Fruit fly (Drosophila melanogaster) whole organism, embryonic: Measurements from ENCODE around the gene Dcps.
A peak's percentile ranks its signal among the peaks of the same experiment; 100 is the strongest.

Experiments used
- Abd-B ChIP-seq: fragments of 200-800 bp; sonication (Bioruptor generic); optimal IDR thresholded peaks from 2 replicates; lab custom pipeline; 2018; ENCODE audit warnings: missing biosample characterization, mild to moderate bottlenecking, missing genetic modification characterization, moderate library complexity
- Ada2b ChIP-seq: fragments of 200-800 bp; sonication (Bioruptor generic); IDR thresholded peaks from 2 replicates; pipeline ENCODE4 v1.3.6; 2022; ENCODE audit warnings: missing biosample characterization, missing genetic modification characterization
- Atf3 ChIP-seq: fragments of 200-800 bp; sonication (Bioruptor generic); optimal IDR thresholded peaks from 3 replicates; lab custom pipeline; 2016; ENCODE audit warnings: missing biosample characterization, missing genetic modification characterization
- CG11456 ChIP-seq: fragments of 200-800 bp; sonication (Bioruptor generic); IDR thresholded peaks from 3 replicates; pipeline ENCODE4 v1.3.6; 2022; ENCODE audit warnings: missing biosample characterization, missing genetic modification characterization
- CG12104 ChIP-seq: fragments of 200-800 bp; sonication (Bioruptor generic); optimal IDR thresholded peaks from 3 replicates; lab custom pipeline; 2016; ENCODE audit warnings: missing biosample characterization, missing genetic modification characterization
- CG12155 ChIP-seq: fragments of 200-800 bp; sonication (Bioruptor generic); optimal IDR thresholded peaks from 3 replicates; lab custom pipeline; 2016; ENCODE audit warnings: missing biosample characterization, missing genetic modification characterization
- CG12219 ChIP-seq: fragments of 200-800 bp; sonication (Bioruptor generic); optimal IDR thresholded peaks from 3 replicates; lab custom pipeline; 2018; ENCODE audit warnings: missing biosample characterization, mild to moderate bottlenecking, missing genetic modification characterization
- CG13424 ChIP-seq: fragments of 200-800 bp; sonication (Bioruptor generic); optimal IDR thresholded peaks from 2 replicates; lab custom pipeline; 2019; ENCODE audit warnings: missing biosample characterization, mild to moderate bottlenecking, missing genetic modification characterization, moderate library complexity
- CG15011 ChIP-seq: fragments of 200-800 bp; sonication (Bioruptor generic); optimal IDR thresholded peaks from 3 replicates; lab custom pipeline; 2018; ENCODE audit warnings: missing biosample characterization, mild to moderate bottlenecking, missing genetic modification characterization
- CG17359 ChIP-seq: fragments of 200-800 bp; sonication (Bioruptor generic); optimal IDR thresholded peaks from 3 replicates; lab custom pipeline; 2018; ENCODE audit warnings: missing biosample characterization, mild to moderate bottlenecking, missing genetic modification characterization, moderate library complexity
- CG17802 ChIP-seq: fragments of 200-800 bp; sonication (Bioruptor generic); optimal IDR thresholded peaks from 2 replicates; lab custom pipeline; 2018; ENCODE audit warnings: missing biosample characterization, mild to moderate bottlenecking, missing genetic modification characterization, moderate library complexity
- CG18619 ChIP-seq: fragments of 200-800 bp; sonication (Bioruptor generic); optimal IDR thresholded peaks from 3 replicates; lab custom pipeline; 2017; ENCODE audit warnings: missing biosample characterization, mild to moderate bottlenecking, missing genetic modification characterization
- CG2678 ChIP-seq: fragments of 200-800 bp; sonication (Bioruptor generic); optimal IDR thresholded peaks from 3 replicates; lab custom pipeline; 2019; ENCODE audit warnings: missing biosample characterization, mild to moderate bottlenecking, missing genetic modification characterization, moderate library complexity
- CG30020 ChIP-seq: fragments of 200-800 bp; optimal IDR thresholded peaks from 2 replicates; lab custom pipeline; 2019; ENCODE audit warnings: missing biosample characterization, mild to moderate bottlenecking, missing genetic modification characterization, moderate library complexity
- CG32772 ChIP-seq: fragments of 200-800 bp; sonication (Bioruptor generic); IDR thresholded peaks from 2 replicates; pipeline ENCODE4 v1.3.6; 2022; ENCODE audit warnings: missing biosample characterization, missing genetic modification characterization
- CG3838 ChIP-seq: fragments of 200-800 bp; sonication (Bioruptor generic); optimal IDR thresholded peaks from 3 replicates; lab custom pipeline; 2016; ENCODE audit warnings: missing biosample characterization, missing genetic modification characterization
- CG42726 ChIP-seq: fragments of 200-800 bp; sonication (Bioruptor generic); IDR thresholded peaks from 2 replicates; pipeline ENCODE4 v1.3.6; 2022; ENCODE audit warnings: missing biosample characterization, missing genetic modification characterization; ENCODE audit not compliant: partially characterized antibody
- CG5180 ChIP-seq: fragments of 200-800 bp; sonication (Bioruptor generic); optimal IDR thresholded peaks from 3 replicates; lab custom pipeline; 2017; ENCODE audit warnings: missing biosample characterization, missing genetic modification characterization, mild to moderate bottlenecking, moderate library complexity, missing genetic modification reagents
- CG6175 ChIP-seq: fragments of 200-800 bp; sonication (Bioruptor generic); IDR thresholded peaks from 3 replicates; pipeline ENCODE4 v1.3.6; 2022; ENCODE audit warnings: missing biosample characterization, missing genetic modification characterization
- CG6272 ChIP-seq: fragments of 200-800 bp; sonication (Bioruptor generic); IDR thresholded peaks from 2 replicates; pipeline ENCODE4 v1.3.6; 2022; ENCODE audit warnings: missing biosample characterization, missing genetic modification characterization
- CG7786 ChIP-seq: fragments of 200-800 bp; sonication (Bioruptor generic); optimal IDR thresholded peaks from 2 replicates; lab custom pipeline; 2016; ENCODE audit warnings: missing biosample characterization, missing genetic modification characterization
- CG8388 ChIP-seq: fragments of 200-800 bp; sonication (Bioruptor generic); optimal IDR thresholded peaks from 2 replicates; lab custom pipeline; 2019; ENCODE audit warnings: missing biosample characterization, mild to moderate bottlenecking, missing genetic modification characterization, moderate library complexity
- CG9932 ChIP-seq: fragments of 200-800 bp; sonication (Bioruptor generic); IDR thresholded peaks from 2 replicates; pipeline ENCODE4 v1.3.6; 2022; ENCODE audit warnings: missing biosample characterization, missing genetic modification characterization
- Dek ChIP-seq: fragments of 200-800 bp; sonication (Bioruptor generic); optimal IDR thresholded peaks from 3 replicates; lab custom pipeline; 2019; ENCODE audit warnings: missing biosample characterization, mild to moderate bottlenecking, missing genetic modification characterization, moderate library complexity
- Dfd ChIP-seq, 2 experiments: fragments of >200 bp; optimal IDR thresholded peaks; 2 replicates each; lab custom pipeline; 2017; ENCODE audit warnings: missing biosample characterization in 2 of 2, missing genetic modification characterization in 2 of 2
- Hr78 ChIP-seq, 2 experiments: fragments of 200-800 bp in 1 of 2; fragments of >200 bp in 1 of 2; sonication (Bioruptor generic) in 1 of 2; optimal IDR thresholded peaks; 2 replicates each; lab custom pipeline; 2017 to 2019; ENCODE audit warnings: missing biosample characterization in 2 of 2, missing genetic modification characterization in 2 of 2, mild to moderate bottlenecking in 1 of 2, moderate library complexity in 1 of 2
- Hsf ChIP-seq: fragments of 200-800 bp; sonication (Bioruptor generic); optimal IDR thresholded peaks from 3 replicates; lab custom pipeline; 2016; ENCODE audit warnings: missing biosample characterization, missing genetic modification characterization
- Lim3 ChIP-seq: fragments of 200-800 bp; sonication (Bioruptor generic); IDR thresholded peaks from 2 replicates; pipeline ENCODE4 v1.3.6; 2022; ENCODE audit warnings: missing biosample characterization, missing genetic modification characterization
- Mes4 ChIP-seq: fragments of 200-800 bp; sonication (Bioruptor generic); optimal IDR thresholded peaks from 2 replicates; lab custom pipeline; 2016; ENCODE audit warnings: missing biosample characterization, missing genetic modification characterization
- Myb ChIP-seq: fragments of 200-800 bp; sonication (Bioruptor generic); optimal IDR thresholded peaks from 2 replicates; lab custom pipeline; 2016; ENCODE audit warnings: missing biosample characterization, missing genetic modification characterization
- ab ChIP-seq: fragments of 200-800 bp; sonication (Bioruptor generic); optimal IDR thresholded peaks from 2 replicates; lab custom pipeline; 2016; ENCODE audit warnings: missing biosample characterization, missing genetic modification characterization
- az2 ChIP-seq: fragments of 200-800 bp; sonication (Bioruptor generic); optimal IDR thresholded peaks from 3 replicates; lab custom pipeline; 2016; ENCODE audit warnings: missing biosample characterization, missing genetic modification characterization
- bowl ChIP-seq: fragments of 200-800 bp; sonication (Bioruptor generic); IDR thresholded peaks from 2 replicates; pipeline ENCODE4 v1.3.6; 2022; ENCODE audit warnings: missing biosample characterization, missing genetic modification characterization
- btn ChIP-seq: fragments of 200-800 bp; sonication (Bioruptor generic); optimal IDR thresholded peaks from 2 replicates; lab custom pipeline; 2016; ENCODE audit warnings: missing biosample characterization, missing genetic modification characterization
- dimm ChIP-seq: fragments of 200-800 bp; sonication (Bioruptor generic); IDR thresholded peaks from 2 replicates; pipeline ENCODE4 v1.3.6; 2022; ENCODE audit warnings: missing biosample characterization, missing genetic modification characterization
- emc ChIP-seq: fragments of 200-800 bp; sonication (Bioruptor generic); optimal IDR thresholded peaks from 2 replicates; lab custom pipeline; 2016; ENCODE audit warnings: missing biosample characterization, missing genetic modification characterization
- ems ChIP-seq: fragments of 200-800 bp; sonication (Bioruptor generic); optimal IDR thresholded peaks from 3 replicates; lab custom pipeline; 2016; ENCODE audit warnings: missing biosample characterization, missing genetic modification characterization
- gfzf ChIP-seq: fragments of 200-800 bp; sonication (Bioruptor generic); optimal IDR thresholded peaks from 2 replicates; lab custom pipeline; 2016; ENCODE audit warnings: missing biosample characterization, mild to moderate bottlenecking, missing genetic modification characterization, moderate library complexity
- ham ChIP-seq: fragments of 200-800 bp; sonication (Bioruptor generic); IDR thresholded peaks from 2 replicates; pipeline ENCODE4 v1.3.6; 2022; ENCODE audit warnings: missing biosample characterization, missing genetic modification characterization
- hb ChIP-seq: fragments of 200-800 bp; sonication (Bioruptor generic); IDR thresholded peaks from 3 replicates; pipeline ENCODE4 v1.3.6; 2022; ENCODE audit warnings: missing biosample characterization, missing genetic modification characterization; ENCODE audit not compliant: partially characterized antibody
- knrl ChIP-seq: fragments of 200-800 bp; sonication (Bioruptor generic); IDR thresholded peaks from 3 replicates; pipeline ENCODE4 v1.3.6; 2022; ENCODE audit warnings: missing biosample characterization, missing genetic modification characterization; ENCODE audit not compliant: partially characterized antibody
- p53 ChIP-seq: fragments of 200-800 bp; sonication (Bioruptor generic); optimal IDR thresholded peaks from 2 replicates; lab custom pipeline; 2016; ENCODE audit warnings: missing biosample characterization, missing genetic modification characterization
- pho ChIP-seq: fragments of 200-800 bp; sonication (Bioruptor generic); optimal IDR thresholded peaks from 2 replicates; lab custom pipeline; 2016; ENCODE audit warnings: missing biosample characterization, missing genetic modification characterization
- schlank ChIP-seq: fragments of 200-800 bp; sonication (Bioruptor generic); optimal IDR thresholded peaks from 2 replicates; lab custom pipeline; 2018; ENCODE audit warnings: missing biosample characterization, mild to moderate bottlenecking, missing genetic modification characterization
- sima ChIP-seq: fragments of 200-800 bp; sonication (Bioruptor generic); optimal IDR thresholded peaks from 2 replicates; lab custom pipeline; 2016; ENCODE audit warnings: missing biosample characterization, missing genetic modification characterization
- ssp ChIP-seq: fragments of 200-800 bp; sonication (Bioruptor generic); IDR thresholded peaks from 2 replicates; pipeline ENCODE4 v1.3.6; 2022; ENCODE audit warnings: missing biosample characterization, missing genetic modification characterization
- trh ChIP-seq: fragments of 200-800 bp; sonication (Bioruptor generic); optimal IDR thresholded peaks from 2 replicates; lab custom pipeline; 2016; ENCODE audit warnings: missing biosample characterization, missing genetic modification characterization
- tup ChIP-seq: fragments of 200-800 bp; sonication (Bioruptor generic); optimal IDR thresholded peaks from 2 replicates; lab custom pipeline; 2016; ENCODE audit warnings: missing biosample characterization, mild to moderate bottlenecking, missing genetic modification characterization, moderate library complexity
- unpg ChIP-seq: fragments of 200-800 bp; sonication (Bioruptor generic); optimal IDR thresholded peaks from 3 replicates; lab custom pipeline; 2018; ENCODE audit warnings: missing biosample characterization, mild to moderate bottlenecking, missing genetic modification characterization, moderate library complexity
- vfl ChIP-seq: fragments of 200-800 bp; sonication (Bioruptor generic); optimal IDR thresholded peaks from 2 replicates; lab custom pipeline; 2016; ENCODE audit warnings: missing biosample characterization, missing genetic modification characterization
- yki ChIP-seq: fragments of >200 bp; optimal IDR thresholded peaks from 3 replicates; lab custom pipeline; 2018

Dcps gene

dm6 chr3R:5791497-5791896 lies 36.9 kb upstream of the Dcps start, which contains the start of gene Hpf1 (continued):
- TF ChIP-seq CG6175 (GFP tag; lab: Robert Waterston, UW): peak; percentile 94
- TF ChIP-seq CG17359 (tag; lab: Kevin White, UChicago): peak; percentile 98
- TF ChIP-seq CG7786 (GFP tag; lab: Kevin White, UChicago): peak; percentile 99
- TF ChIP-seq Lim3 (GFP tag; lab: Robert Waterston, UW): peak; percentile 85
- peak; percentile 98 for TF ChIP-seq schlank (tag; lab: Kevin White, UChicago)
- peak; percentile 99 for TF ChIP-seq Hsf (GFP tag; lab: Kevin White, UChicago)
- no peak for TF ChIP-seq Hr78 (GFP tag; optimal IDR thresholded peaks at IDR 0.05; lab: Kevin White, UChicago)
- TF ChIP-seq CG8388 (GFP tag; lab: Kevin White, UChicago): peak; percentile 96
- peak; percentile 99 for TF ChIP-seq pho (GFP tag; lab: Kevin White, UChicago)
- peak; percentile 99 for TF ChIP-seq az2 (GFP tag; lab: Kevin White, UChicago)
- peak; percentile 96 for TF ChIP-seq tup (GFP tag; lab: Kevin White, UChicago)
- TF ChIP-seq Myb: peak; percentile 92
- peak; percentile 98 for TF ChIP-seq CG18619 (GFP tag; lab: Kevin White, UChicago)
- TF ChIP-seq yki (lab: Kevin White, UChicago): no peak
- peak; percentile 92 for TF ChIP-seq dimm
- peak; percentile 98 for TF ChIP-seq Abd-B (GFP tag; lab: Kevin White, UChicago)
- TF ChIP-seq bowl (GFP tag; lab: Robert Waterston, UW): peak; percentile 92
- TF ChIP-seq p53 (GFP tag; lab: Kevin White, UChicago): peak; percentile 96
- TF ChIP-seq Dfd (GFP tag; optimal IDR thresholded peaks at IDR 0.05; lab: Kevin White, UChicago): peak in 1 of 2 experiments; percentile 19
- peak; percentile 98 for TF ChIP-seq CG12219 (GFP tag; lab: Kevin White, UChicago)
- peak; percentile 94 for TF ChIP-seq sima (GFP tag; lab: Kevin White, UChicago)
- TF ChIP-seq CG11456 (GFP tag; lab: Robert Waterston, UW): peak; percentile 98
- peak; percentile 99 for TF ChIP-seq unpg (GFP tag; lab: Kevin White, UChicago)
- TF ChIP-seq ssp: peak; percentile 93
- TF ChIP-seq CG12155 (GFP tag; lab: Kevin White, UChicago): peak; percentile 98
- TF ChIP-seq CG42726: 0 out of 2 replicates have a peak, but pooled peaks have one; percentile 29
- peak; percentile 85 for TF ChIP-seq CG30020 (tag; lab: Kevin White, UChicago)
- peak; percentile 98 for TF ChIP-seq vfl (GFP tag; lab: Kevin White, UChicago)
- TF ChIP-seq emc (GFP tag; lab: Kevin White, UChicago): peak; percentile 97
- peak; percentile 98 for TF ChIP-seq CG9932 (GFP tag; lab: Robert Waterston, UW)
- peak; percentile 95 for TF ChIP-seq CG3838 (GFP tag; lab: Kevin White, UChicago)
- TF ChIP-seq knrl (GFP tag; lab: Robert Waterston, UW): no peak
- peak; percentile 97 for TF ChIP-seq CG15011 (GFP tag; lab: Kevin White, UChicago)
- peak; percentile 97 for TF ChIP-seq Mes4 (GFP tag; lab: Kevin White, UChicago)
- peak; percentile 96 for TF ChIP-seq ab (GFP tag; lab: Kevin White, UChicago)
- TF ChIP-seq ham (GFP tag; lab: Robert Waterston, UW): peak; percentile 93
- peak; percentile 97 for TF ChIP-seq Ada2b
- peak; percentile 96 for TF ChIP-seq trh (GFP tag; lab: Kevin White, UChicago)
- peak; percentile 98 for TF ChIP-seq Atf3 (GFP tag; lab: Kevin White, UChicago)
- peak; percentile 99 for TF ChIP-seq CG2678 (tag; lab: Kevin White, UChicago)
- TF ChIP-seq hb (GFP tag; lab: Robert Waterston, UW): no peak
- peak; percentile 43 for TF ChIP-seq gfzf
- TF ChIP-seq CG6272: peak; percentile 98
- peak; percentile 88 for TF ChIP-seq CG5180
- TF ChIP-seq btn (GFP tag; lab: Kevin White, UChicago): peak; percentile 95
- TF ChIP-seq Dek (tag; lab: Kevin White, UChicago): peak; percentile 97
- TF ChIP-seq CG32772 (GFP tag; lab: Robert Waterston, UW): peak; percentile 97
- peak; percentile 99 for TF ChIP-seq ems (GFP tag; lab: Kevin White, UChicago)
- peak; percentile 95 for TF ChIP-seq CG12104
- peak; percentile 79 for TF ChIP-seq CG17802 (tag; lab: Kevin White, UChicago)
- TF ChIP-seq CG13424: peak; percentile 98
